Worm (Caenorhabditis elegans) whole organism, L4/young adult: ENCODE results near the gene C54E10.10.

Experiments used
- W03F9.2 ChIP-seq: fragments of 150-350 bp; optimal IDR thresholded peaks from 2 replicates; lab custom pipeline; 2014; ENCODE audit warnings: missing biosample characterization, missing genetic modification characterization
- dao-5 ChIP-seq: sonication (generic microtip); optimal IDR thresholded peaks from 2 replicates; lab custom pipeline; 2016; ENCODE audit warnings: missing genotype, missing genetic modification characterization, moderate library complexity, missing compliant biosample characterization
- him-1 ChIP-seq: sonication (generic microtip); optimal IDR thresholded peaks from 2 replicates; lab custom pipeline; 2016; ENCODE audit warnings: missing genotype, missing genetic modification reagents, missing genetic modification characterization, missing compliant biosample characterization

- TF ChIP-seq him-1 (tag; lab: Kevin White, UChicago): no peak
- no peak for TF ChIP-seq W03F9.2 (tag; lab: Kevin White, UChicago)
- TF ChIP-seq dao-5 (tag; lab: Kevin White, UChicago): no peak
Observed at ce11 chrV:18769902-18770301, 33.3 kb downstream of the C54E10.10 start.
